Fruit fly (Drosophila melanogaster) whole organism, embryonic: Measurements from ENCODE around the gene lectin-37Db.

Source experiments
- CG10267 ChIP-seq: fragments of 200-800 bp; sonication (Bioruptor generic); optimal IDR thresholded peaks from 2 replicates; lab custom pipeline; 2018; ENCODE audit warnings: missing biosample characterization, mild to moderate bottlenecking, missing genetic modification characterization, moderate library complexity
- CG10321 ChIP-seq: fragments of 200-800 bp; sonication (Bioruptor generic); IDR thresholded peaks from 2 replicates; pipeline ENCODE4 v1.3.6; 2022; ENCODE audit warnings: missing biosample characterization, missing genetic modification characterization
- CG11504 ChIP-seq: fragments of 200-800 bp; sonication (Bioruptor generic); optimal IDR thresholded peaks from 3 replicates; lab custom pipeline; 2019; ENCODE audit warnings: missing biosample characterization, mild to moderate bottlenecking, missing genetic modification characterization, moderate library complexity
- CG12219 ChIP-seq: fragments of 200-800 bp; sonication (Bioruptor generic); optimal IDR thresholded peaks from 3 replicates; lab custom pipeline; 2018; ENCODE audit warnings: missing biosample characterization, mild to moderate bottlenecking, missing genetic modification characterization
- CG17361 ChIP-seq: fragments of 200-800 bp; sonication (Bioruptor generic); IDR thresholded peaks from 3 replicates; pipeline ENCODE4 v1.3.6; 2022; ENCODE audit warnings: missing biosample characterization, missing genetic modification characterization
- CG1832 ChIP-seq: fragments of 200-800 bp; sonication (Bioruptor generic); optimal IDR thresholded peaks from 2 replicates; lab custom pipeline; 2017; ENCODE audit warnings: missing biosample characterization, mild to moderate bottlenecking, missing genetic modification characterization, inconsistent platforms
- CG2712 ChIP-seq: fragments of 200-800 bp; optimal IDR thresholded peaks from 3 replicates; lab custom pipeline; 2019; ENCODE audit warnings: missing biosample characterization, mild to moderate bottlenecking, missing genetic modification characterization, moderate library complexity
- CG2875 ChIP-seq: fragments of 200-800 bp; sonication (Bioruptor generic); optimal IDR thresholded peaks from 2 replicates; lab custom pipeline; 2017; ENCODE audit warnings: missing biosample characterization, mild to moderate bottlenecking, missing genetic modification characterization, missing genetic modification reagents
- CG7271 ChIP-seq: fragments of 200-800 bp; sonication (Bioruptor generic); optimal IDR thresholded peaks from 2 replicates; lab custom pipeline; 2018; ENCODE audit warnings: missing biosample characterization, mild to moderate bottlenecking, missing genetic modification characterization, moderate library complexity
- CG7839 ChIP-seq: fragments of 200-800 bp; sonication (Bioruptor generic); optimal IDR thresholded peaks from 3 replicates; lab custom pipeline; 2018; ENCODE audit warnings: missing biosample characterization, mild to moderate bottlenecking, missing genetic modification characterization, moderate library complexity
- CG8290 ChIP-seq, 3 experiments: fragments of 200-800 bp; sonication (Bioruptor generic); optimal IDR thresholded peaks; 2 replicates each; lab custom pipeline; 2016 to 2019; ENCODE audit warnings: missing biosample characterization in 3 of 3, missing genetic modification characterization in 3 of 3, mild to moderate bottlenecking in 2 of 3, moderate library complexity in 1 of 3
- CoRest ChIP-seq: fragments of 200-800 bp; sonication (Bioruptor generic); optimal IDR thresholded peaks from 3 replicates; lab custom pipeline; 2018; ENCODE audit warnings: missing biosample characterization, mild to moderate bottlenecking, missing genetic modification characterization, moderate library complexity
- CrebB ChIP-seq: fragments of 200-800 bp; sonication (Bioruptor generic); optimal IDR thresholded peaks from 3 replicates; lab custom pipeline; 2018; ENCODE audit warnings: missing biosample characterization, mild to moderate bottlenecking, missing genetic modification characterization
- D19A ChIP-seq: fragments of 200-800 bp; optimal IDR thresholded peaks from 3 replicates; lab custom pipeline; 2019; ENCODE audit warnings: missing biosample characterization, mild to moderate bottlenecking, missing genetic modification characterization, moderate library complexity
- D19B ChIP-seq: fragments of 200-800 bp; sonication (Bioruptor generic); optimal IDR thresholded peaks from 2 replicates; lab custom pipeline; 2017; ENCODE audit warnings: missing biosample characterization, mild to moderate bottlenecking, missing genetic modification characterization
- Doc2 ChIP-seq: fragments of 200-800 bp; sonication (Bioruptor generic); IDR thresholded peaks from 2 replicates; pipeline ENCODE4 v1.3.6; 2022; ENCODE audit warnings: missing biosample characterization, missing genetic modification characterization
- Dref ChIP-seq: fragments of 200-800 bp; sonication (Bioruptor generic); IDR thresholded peaks from 2 replicates; pipeline ENCODE4 v1.3.6; 2022; ENCODE audit warnings: missing biosample characterization, missing genetic modification characterization
- Ets65A ChIP-seq: fragments of 200-800 bp; sonication (Bioruptor generic); peaks from one replicate; lab custom pipeline; 2016; ENCODE audit warnings: missing biosample characterization, missing genetic modification characterization
- Ets97D ChIP-seq: fragments of 200-800 bp; sonication (Bioruptor generic); optimal IDR thresholded peaks from 3 replicates; lab custom pipeline; 2016; ENCODE audit warnings: missing biosample characterization, missing genetic modification characterization
- Fer3 ChIP-seq: fragments of 200-800 bp; sonication (Bioruptor generic); optimal IDR thresholded peaks from 2 replicates; lab custom pipeline; 2018; ENCODE audit warnings: missing biosample characterization, mild to moderate bottlenecking, missing genetic modification characterization, moderate library complexity
- HLHmδ ChIP-seq: fragments of 200-800 bp; sonication (Bioruptor generic); optimal IDR thresholded peaks from 2 replicates; lab custom pipeline; 2018; ENCODE audit warnings: missing biosample characterization, mild to moderate bottlenecking, missing genetic modification characterization, moderate library complexity
- Hr78 ChIP-seq, 2 experiments: fragments of 200-800 bp in 1 of 2; fragments of >200 bp in 1 of 2; sonication (Bioruptor generic) in 1 of 2; optimal IDR thresholded peaks; 2 replicates each; lab custom pipeline; 2017 to 2019; ENCODE audit warnings: missing biosample characterization in 2 of 2, missing genetic modification characterization in 2 of 2, mild to moderate bottlenecking in 1 of 2, moderate library complexity in 1 of 2
- Med ChIP-seq: fragments of 200-800 bp; sonication (Bioruptor generic); peaks from one replicate; lab custom pipeline; 2016; ENCODE audit warnings: missing biosample characterization, missing genetic modification characterization, mild to moderate bottlenecking, inconsistent platforms, moderate library complexity
- Meics ChIP-seq: fragments of 200-800 bp; sonication (Bioruptor generic); optimal IDR thresholded peaks from 2 replicates; lab custom pipeline; 2017; ENCODE audit warnings: missing biosample characterization, mild to moderate bottlenecking, missing genetic modification characterization
- NC2α ChIP-seq: fragments of 200-800 bp; sonication (Bioruptor generic); optimal IDR thresholded peaks from 2 replicates; lab custom pipeline; 2016; ENCODE audit warnings: missing biosample characterization, missing genetic modification characterization
- Optix ChIP-seq: fragments of 200-800 bp; sonication (Bioruptor generic); IDR thresholded peaks from 3 replicates; pipeline ENCODE4 v1.3.6; 2022; ENCODE audit warnings: missing biosample characterization, missing genetic modification characterization
- Pdp1 ChIP-seq, 2 experiments: fragments of 200-800 bp; sonication (Bioruptor generic); optimal IDR thresholded peaks; 3 replicates each; lab custom pipeline; 2016; ENCODE audit warnings: missing biosample characterization in 2 of 2, missing genetic modification characterization in 2 of 2, mild to moderate bottlenecking in 1 of 2, moderate library complexity in 1 of 2
- Rx ChIP-seq: fragments of 200-800 bp; sonication (Bioruptor generic); IDR thresholded peaks from 2 replicates; pipeline ENCODE4 v1.3.6; 2022; ENCODE audit warnings: missing biosample characterization, missing genetic modification characterization
- bigmax ChIP-seq: fragments of 200-800 bp; sonication (Bioruptor generic); optimal IDR thresholded peaks from 2 replicates; lab custom pipeline; 2018; ENCODE audit warnings: missing biosample characterization, mild to moderate bottlenecking, missing genetic modification characterization
- cad ChIP-seq: fragments of >200 bp; optimal IDR thresholded peaks from 2 replicates; lab custom pipeline; 2017; ENCODE audit warnings: missing biosample characterization, missing genetic modification characterization
- chm ChIP-seq: fragments of 200-800 bp; sonication (Bioruptor generic); IDR thresholded peaks from 2 replicates; pipeline ENCODE4 v1.3.6; 2022; ENCODE audit warnings: missing biosample characterization, missing genetic modification characterization
- nerfin-1 ChIP-seq: fragments of 200-800 bp; sonication (Bioruptor generic); optimal IDR thresholded peaks from 3 replicates; lab custom pipeline; 2019; ENCODE audit warnings: missing biosample characterization, mild to moderate bottlenecking, missing genetic modification characterization, moderate library complexity
- nerfin-2 ChIP-seq: fragments of 200-800 bp; sonication (Bioruptor generic); IDR thresholded peaks from 2 replicates; pipeline ENCODE4 v1.3.6; 2022; ENCODE audit warnings: missing biosample characterization, missing genetic modification characterization; ENCODE audit not compliant: partially characterized antibody
- org-1 ChIP-seq: fragments of 200-800 bp; sonication (Bioruptor generic); optimal IDR thresholded peaks from 2 replicates; lab custom pipeline; 2017; ENCODE audit warnings: missing biosample characterization, missing genetic modification characterization
- phol ChIP-seq: fragments of 200-800 bp; sonication (Bioruptor generic); optimal IDR thresholded peaks from 3 replicates; lab custom pipeline; 2018; ENCODE audit warnings: missing biosample characterization, mild to moderate bottlenecking, missing genetic modification characterization, moderate library complexity
- pum ChIP-seq: fragments of 200-800 bp; sonication (Bioruptor generic); optimal IDR thresholded peaks from 2 replicates; lab custom pipeline; 2016; ENCODE audit warnings: missing biosample characterization, missing genetic modification characterization
- row ChIP-seq: fragments of 200-800 bp; sonication (Bioruptor generic); IDR thresholded peaks from 3 replicates; pipeline ENCODE4 v1.3.6; 2022; ENCODE audit warnings: missing biosample characterization, missing genetic modification characterization
- sens ChIP-seq: fragments of 200-800 bp; sonication (Bioruptor generic); peaks from one replicate; lab custom pipeline; 2016; ENCODE audit warnings: missing biosample characterization, missing genetic modification characterization
- sim ChIP-seq: fragments of 200-800 bp; sonication (Bioruptor generic); IDR thresholded peaks from 2 replicates; pipeline ENCODE4 v1.3.6; 2022; ENCODE audit warnings: missing biosample characterization, missing genetic modification characterization
- sqz ChIP-seq: fragments of 200-800 bp; sonication (Bioruptor generic); optimal IDR thresholded peaks from 3 replicates; lab custom pipeline; 2018; ENCODE audit warnings: missing biosample characterization, mild to moderate bottlenecking, missing genetic modification characterization
- stwl ChIP-seq: fragments of 200-800 bp; sonication (Bioruptor generic); optimal IDR thresholded peaks from 3 replicates; lab custom pipeline; 2018; ENCODE audit warnings: missing biosample characterization, mild to moderate bottlenecking, missing genetic modification characterization, moderate library complexity
- sug ChIP-seq: fragments of 200-800 bp; optimal IDR thresholded peaks from 2 replicates; lab custom pipeline; 2019; ENCODE audit warnings: missing biosample characterization, mild to moderate bottlenecking, missing genetic modification characterization, moderate library complexity
- tll ChIP-seq, 2 experiments: fragments of 200-800 bp in 1 of 2; fragments of >200 bp in 1 of 2; sonication (Bioruptor generic) in 1 of 2; optimal IDR thresholded peaks; 2 replicates each; lab custom pipeline; 2017 to 2019; ENCODE audit warnings: missing biosample characterization in 2 of 2, missing genetic modification characterization in 2 of 2, mild to moderate bottlenecking in 1 of 2, moderate library complexity in 1 of 2
- wek ChIP-seq: fragments of 200-800 bp; sonication (Bioruptor generic); optimal IDR thresholded peaks from 3 replicates; lab custom pipeline; 2018; ENCODE audit warnings: missing biosample characterization, mild to moderate bottlenecking, missing genetic modification characterization, moderate library complexity
- zen ChIP-seq: fragments of 200-800 bp; sonication (Bioruptor generic); optimal IDR thresholded peaks from 3 replicates; lab custom pipeline; 2018; ENCODE audit warnings: missing biosample characterization, mild to moderate bottlenecking, missing genetic modification characterization, moderate library complexity
- zfh1 ChIP-seq: fragments of 200-800 bp; sonication (Bioruptor generic); IDR thresholded peaks from 3 replicates; pipeline ENCODE4 v1.3.6; 2022; ENCODE audit warnings: missing biosample characterization, missing genetic modification characterization

lectin-37Db gene

DNA sequence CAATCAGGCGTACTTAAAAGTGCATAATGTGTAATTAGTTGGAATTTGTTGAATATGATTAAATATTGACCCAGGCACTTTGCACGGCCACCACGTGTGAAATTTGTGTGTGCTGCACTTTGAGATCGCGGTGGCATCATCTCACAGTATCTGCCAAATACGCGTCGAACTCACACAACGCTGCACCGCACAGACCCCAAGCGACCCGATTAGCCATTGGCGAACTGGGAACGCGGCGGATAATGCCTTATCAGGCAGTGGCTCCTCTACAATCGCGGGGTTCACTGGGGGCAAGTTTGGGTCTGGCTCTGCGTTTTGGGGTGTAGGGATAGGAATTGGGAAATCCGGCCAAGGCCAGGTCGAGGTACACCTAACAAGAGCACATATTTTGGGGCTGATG is 36.3 kb downstream of the lectin-37Db start:
- TF ChIP-seq Hr78 (GFP tag; optimal IDR thresholded peaks at IDR 0.05; lab: Kevin White, UChicago) (peak in 1 of 2 experiments; percentile 69), Med (peak; percentile 1), zfh1 (GFP tag; lab: Robert Waterston, UW) (no peak), nerfin-2 (0 out of 2 replicates have a peak, but pooled peaks have one; percentile 23), sim (GFP tag; lab: Robert Waterston, UW) (no peak), sug (tag; lab: Kevin White, UChicago) (peak; percentile 6)

- no peak for TF ChIP-seq Doc2
- TF ChIP-seq Pdp1 (GFP tag; optimal IDR thresholded peaks at IDR 0.05; lab: Kevin White, UChicago) = peak in 1 of 2 experiments; percentile 6
- no peak for TF ChIP-seq chm (GFP tag; lab: Robert Waterston, UW)
These were observed 36.8 kb downstream of the lectin-37Db start for dm6 chr2L:19455723-19456122.

dm6 chr2L:19457890-19458580 is 39.2 kb downstream of the lectin-37Db start:
- TF ChIP-seq row (GFP tag; lab: Robert Waterston, UW) (peak; percentile 51; the same call in 1 of the 3 replicates), CG10267 (tag; lab: Kevin White, UChicago) (peak; percentile 61), CG11504 (peak; percentile 0), CG10321 (GFP tag; lab: Robert Waterston, UW) (0 out of 2 replicates have a peak, but pooled peaks have one; percentile 32), Optix (GFP tag; lab: Robert Waterston, UW) (no peak), Ets97D (peak; percentile 66), phol (tag; lab: Kevin White, UChicago) (peak; percentile 67), CG7839 (peak; percentile 7), sqz (GFP tag; lab: Kevin White, UChicago) (peak; percentile 9), stwl (peak; percentile 90), D19B (GFP tag; lab: Kevin White, UChicago) (peak; percentile 58), zfh1 (GFP tag; lab: Robert Waterston, UW) (0 out of 3 replicates have a peak, but pooled peaks have one; percentile 23), D19A (peak; percentile 16), CG17361 (GFP tag; lab: Robert Waterston, UW) (0 out of 3 replicates have a peak, but pooled peaks have one; percentile 10), Doc2 (no peak), CrebB (tag; lab: Kevin White, UChicago) (no peak), zen (tag; lab: Kevin White, UChicago) (peak; percentile 47), HLHmδ (peak; percentile 11), cad (peak; percentile 24), org-1 (GFP tag; lab: Kevin White, UChicago) (no peak), CG2712 (peak; percentile 5), sens (peak; percentile 24), bigmax (GFP tag; lab: Kevin White, UChicago) (no peak), CG1832 (peak; percentile 18), CG7271 (peak; percentile 76), CG8290 (GFP tag; optimal IDR thresholded peaks at IDR 0.05; lab: Kevin White, UChicago) (peak; percentile 9), CG8290 (tag; optimal IDR thresholded peaks at IDR 0.05; lab: Kevin White, UChicago) (no peak), Fer3 (tag; lab: Kevin White, UChicago) (no peak)

DNA sequence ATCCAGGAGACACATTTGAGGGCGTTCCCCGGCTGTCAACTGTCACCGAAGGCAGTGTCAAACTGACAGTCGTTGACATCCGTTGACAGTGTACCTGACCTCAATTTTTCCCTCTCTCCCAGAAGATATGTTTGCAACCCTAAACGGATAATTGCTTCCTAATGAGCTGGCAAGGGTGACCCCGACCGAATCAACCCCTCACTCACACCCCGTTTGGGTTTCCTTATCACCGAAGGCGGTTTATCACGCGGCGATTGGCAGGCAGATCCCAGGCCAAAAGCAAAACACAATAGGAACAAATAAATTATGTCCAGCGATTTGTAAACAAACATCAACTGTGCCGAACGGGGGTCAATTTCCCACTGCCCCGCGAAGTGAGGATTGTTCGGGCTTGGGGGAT is 40.5 kb downstream of the lectin-37Db start:
- TF ChIP-seq CG2875 (GFP tag; lab: Kevin White, UChicago) (no peak), CoRest (tag; lab: Kevin White, UChicago) (no peak), tll (GFP tag; optimal IDR thresholded peaks at IDR 0.05; lab: Kevin White, UChicago) (peak in 1 of 2 experiments; percentile 40), nerfin-1 (peak; percentile 14), Meics (GFP tag; lab: Kevin White, UChicago) (no peak), Rx (no peak), wek (GFP tag; lab: Kevin White, UChicago) (no peak), pum (GFP tag; lab: Kevin White, UChicago) (no peak), Dref (GFP tag; lab: Robert Waterston, UW) (no peak), NC2α (GFP tag; lab: Kevin White, UChicago) (no peak), Ets65A (peak; percentile 2), CG12219 (GFP tag; lab: Kevin White, UChicago) (no peak)
